Fruit fly (Drosophila melanogaster): ENCODE data around the gene Neb-cGP.
A peak's percentile ranks its signal among the peaks of the same experiment; 100 is the strongest.

The Neb-cGP gene

DNA sequence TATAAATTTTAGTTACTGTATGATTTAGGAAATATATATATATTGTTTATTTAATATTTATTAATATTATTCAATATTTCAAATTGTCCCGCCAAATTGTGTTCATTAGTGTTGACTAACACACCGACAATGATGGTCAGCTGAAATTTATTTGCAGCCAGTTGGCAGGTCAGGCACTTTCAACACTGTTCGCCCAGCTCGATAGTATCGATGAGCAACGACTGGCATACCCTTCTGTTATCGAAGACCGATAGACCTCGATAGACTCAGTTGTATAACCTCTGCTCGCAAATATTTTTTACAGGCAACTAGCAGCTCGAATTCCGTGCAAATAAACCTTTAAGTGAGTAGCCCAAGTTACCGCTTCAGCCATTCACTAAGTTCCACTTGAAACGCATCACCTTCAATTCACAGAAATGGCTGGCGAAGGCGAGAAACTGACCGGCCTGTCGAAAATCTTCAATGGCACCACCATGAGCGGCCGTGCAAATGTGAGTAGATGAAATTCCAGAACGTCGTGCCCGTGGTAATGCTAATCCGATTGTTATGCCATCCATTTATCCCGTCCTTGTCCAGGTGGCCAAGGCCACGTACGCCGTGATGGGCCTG is at the start of gene Neb-cGP:
Gene Neb-cGP, plus strand, starts transcription at position 231 of the 609 bp plus-strand sequence.
- TF ChIP-seq pan (optimal IDR thresholded peaks at IDR 0.05) (no peak), GATAd (GFP tag; optimal IDR thresholded peaks at IDR 0.05) (no peak), CG9705 (GFP tag; optimal IDR thresholded peaks at IDR 0.05) (peak; percentile 58), sv (GFP tag; optimal IDR thresholded peaks at IDR 0.05) (peak; percentile 51), h (GFP tag; optimal IDR thresholded peaks at IDR 0.05) (peak; percentile 77), sage (GFP tag; optimal IDR thresholded peaks at IDR 0.05) (peak; percentile 31), Vsx2 (GFP tag; optimal IDR thresholded peaks at IDR 0.05; ENCODE audit: partially characterized antibody) (no peak), Hnf4 (GFP tag; optimal IDR thresholded peaks at IDR 0.05) (no peak), Jra (GFP tag; optimal IDR thresholded peaks at IDR 0.05) (no peak), Myc (optimal IDR thresholded peaks at IDR 0.05) (peak; percentile 45), dsf (GFP tag; optimal IDR thresholded peaks at IDR 0.05; ENCODE audit: borderline replicate concordance) (peak; percentile 39), Hr83 (GFP tag; optimal IDR thresholded peaks at IDR 0.05; ENCODE audit: poor library complexity, severe bottlenecking) (peak; percentile 90), brk (GFP tag; optimal IDR thresholded peaks at IDR 0.05) (no peak), usp (GFP tag; optimal IDR thresholded peaks at IDR 0.05) (no peak), tai (GFP tag; optimal IDR thresholded peaks at IDR 0.05) (no peak), br (GFP tag; optimal IDR thresholded peaks at IDR 0.05) (peak; percentile 53), Mio (GFP tag; optimal IDR thresholded peaks at IDR 0.05) (no peak), Sp1 (GFP tag; optimal IDR thresholded peaks at IDR 0.05) (peak; percentile 56), psq (GFP tag; optimal IDR thresholded peaks at IDR 0.05) (peak; percentile 46), HLH106 (tag; optimal IDR thresholded peaks at IDR 0.05) (peak; percentile 66), Dfd (GFP tag; optimal IDR thresholded peaks at IDR 0.05) (no peak), Dif (GFP tag; optimal IDR thresholded peaks at IDR 0.05; ENCODE audit: partially characterized antibody) (no peak), ey (GFP tag; optimal IDR thresholded peaks at IDR 0.05) (peak; percentile 48), dl (GFP tag; optimal IDR thresholded peaks at IDR 0.05; ENCODE audit: insufficient read depth in 1 of 2, partially characterized antibody in 2 of 2) (no peak), lola (GFP tag; optimal IDR thresholded peaks at IDR 0.05) (no peak), CG32264 (GFP tag; optimal IDR thresholded peaks at IDR 0.05) (no peak), foxo (GFP tag; optimal IDR thresholded peaks at IDR 0.05) (peak in 1 of 2 experiments; percentile 83), jim (GFP tag; optimal IDR thresholded peaks at IDR 0.05) (no peak), N (GFP tag; optimal IDR thresholded peaks at IDR 0.05) (no peak), OdsH (GFP tag; optimal IDR thresholded peaks at IDR 0.05) (peak; percentile 55), fru (GFP tag; optimal IDR thresholded peaks at IDR 0.05) (peak; percentile 62), woc (GFP tag; optimal IDR thresholded peaks at IDR 0.05) (peak; percentile 11), Abd-B (GFP tag; optimal IDR thresholded peaks at IDR 0.05) (no peak), dmrt93B (GFP tag; optimal IDR thresholded peaks at IDR 0.05) (peak; percentile 51), rgr (GFP tag; optimal IDR thresholded peaks at IDR 0.05) (peak; percentile 75), Rel (GFP tag; optimal IDR thresholded peaks at IDR 0.05) (no peak), Rel (tag; optimal IDR thresholded peaks at IDR 0.05) (peak; percentile 65), Hr78 (GFP tag; optimal IDR thresholded peaks at IDR 0.05) (no peak), CrebA (GFP tag; optimal IDR thresholded peaks at IDR 0.05; ENCODE audit: borderline replicate concordance) (no peak)

DNA sequence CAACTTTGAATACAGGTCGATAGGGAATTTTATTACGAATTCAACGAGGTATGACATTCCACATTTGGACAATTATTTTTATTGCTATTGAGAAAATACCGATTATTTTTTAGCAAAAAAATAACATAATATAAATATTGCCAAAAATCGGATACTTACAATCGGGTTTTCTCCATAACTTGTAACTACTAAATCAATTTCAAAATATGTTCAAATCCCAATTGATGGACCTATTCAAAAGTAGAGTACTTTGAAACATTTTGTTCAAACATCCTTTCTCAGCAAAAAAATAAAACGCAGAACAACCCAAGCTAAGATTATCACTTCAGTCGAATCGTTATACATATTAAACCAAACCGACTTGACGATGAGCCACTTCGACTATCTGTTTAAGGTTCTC is 43.4 kb upstream of the Neb-cGP start, which contains the start of gene RabX2:
Gene RabX2, plus strand, starts transcription at position 301 of the 400 bp plus-strand sequence.
- TF ChIP-seq Dif (GFP tag; optimal IDR thresholded peaks at IDR 0.05; ENCODE audit: partially characterized antibody): no peak
- TF ChIP-seq rgr (GFP tag; optimal IDR thresholded peaks at IDR 0.05): no peak

DNA sequence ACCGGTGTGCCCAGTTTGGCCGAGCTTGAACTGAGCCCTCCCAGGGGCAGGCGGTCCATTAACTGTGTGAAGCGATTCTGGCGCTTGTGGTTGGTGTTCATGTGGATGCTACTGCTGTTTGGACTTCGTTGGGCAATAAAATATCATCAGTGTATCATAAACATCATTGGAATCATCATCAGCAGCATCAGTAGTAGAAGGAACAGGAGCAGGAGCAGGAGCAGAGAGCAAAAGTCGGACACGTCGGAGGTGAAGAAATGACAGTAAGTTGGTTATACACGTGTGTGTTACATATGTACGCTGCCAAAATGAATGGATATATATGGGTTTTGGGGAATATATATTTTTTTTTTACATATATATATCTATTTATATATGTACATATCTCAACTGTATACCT is 27.8 kb upstream of the Neb-cGP start, which contains the start of gene CG12640:
Gene CG12640, minus strand, starts transcription at position 101 of the 400 bp plus-strand sequence.
- TF ChIP-seq HLH106 (tag; optimal IDR thresholded peaks at IDR 0.05): no peak
- TF ChIP-seq psq (GFP tag; optimal IDR thresholded peaks at IDR 0.05): no peak
- no peak for TF ChIP-seq lola (GFP tag; optimal IDR thresholded peaks at IDR 0.05)
- no peak for TF ChIP-seq Jra (GFP tag; optimal IDR thresholded peaks at IDR 0.05)
- TF ChIP-seq Hnf4 (GFP tag; optimal IDR thresholded peaks at IDR 0.05): no peak
- TF ChIP-seq GATAd (GFP tag; optimal IDR thresholded peaks at IDR 0.05): no peak
- TF ChIP-seq jim (GFP tag; optimal IDR thresholded peaks at IDR 0.05): no peak
- no peak for TF ChIP-seq dsf (GFP tag; optimal IDR thresholded peaks at IDR 0.05; ENCODE audit: borderline replicate concordance)
- no peak for TF ChIP-seq usp (GFP tag; optimal IDR thresholded peaks at IDR 0.05)
- no peak for TF ChIP-seq CG32264 (GFP tag; optimal IDR thresholded peaks at IDR 0.05)
- TF ChIP-seq Dif (GFP tag; optimal IDR thresholded peaks at IDR 0.05; ENCODE audit: partially characterized antibody): no peak
- TF ChIP-seq dl (GFP tag; optimal IDR thresholded peaks at IDR 0.05; ENCODE audit: insufficient read depth in 1 of 2, partially characterized antibody in 2 of 2): no peak
- TF ChIP-seq OdsH (GFP tag; optimal IDR thresholded peaks at IDR 0.05): no peak
- TF ChIP-seq N (GFP tag; optimal IDR thresholded peaks at IDR 0.05): no peak
- no peak for TF ChIP-seq Rel (GFP tag; optimal IDR thresholded peaks at IDR 0.05)
- no peak for TF ChIP-seq Rel (tag; optimal IDR thresholded peaks at IDR 0.05)
- no peak for TF ChIP-seq Vsx2 (GFP tag; optimal IDR thresholded peaks at IDR 0.05; ENCODE audit: partially characterized antibody)
- TF ChIP-seq foxo (GFP tag; optimal IDR thresholded peaks at IDR 0.05): no peak
- TF ChIP-seq tai (GFP tag; optimal IDR thresholded peaks at IDR 0.05): no peak
- TF ChIP-seq Myc (optimal IDR thresholded peaks at IDR 0.05): no peak
